Worm (Caenorhabditis elegans) whole organism, L3 larva: Measurements from ENCODE around the gene rip-1.

Source experiments
- elt-1 ChIP-seq: fragments of 150-350 bp; optimal IDR thresholded peaks from 2 replicates; lab custom pipeline; 2014; ENCODE audit warnings: missing biosample characterization, missing genetic modification characterization
- lin-39 ChIP-seq: fragments of 150-350 bp; optimal IDR thresholded peaks from 2 replicates; lab custom pipeline; 2018; ENCODE audit warnings: missing biosample characterization, missing genetic modification reagents, missing genetic modification characterization
- nhr-23 ChIP-seq: fragments of 150-350 bp; optimal IDR thresholded peaks from 2 replicates; lab custom pipeline; 2014; ENCODE audit warnings: missing biosample characterization, missing genetic modification reagents, missing genetic modification characterization
- unc-62 ChIP-seq: fragments of 150-350 bp; sonication (generic microtip); optimal IDR thresholded peaks from 4 replicates; lab custom pipeline; 2014; ENCODE audit warnings: missing biosample characterization, missing genetic modification reagents, missing genetic modification characterization
- ztf-11 ChIP-seq: fragments of 150-350 bp; optimal IDR thresholded peaks from 2 replicates; lab custom pipeline; 2014; ENCODE audit warnings: missing biosample characterization, missing genetic modification characterization

DNA sequence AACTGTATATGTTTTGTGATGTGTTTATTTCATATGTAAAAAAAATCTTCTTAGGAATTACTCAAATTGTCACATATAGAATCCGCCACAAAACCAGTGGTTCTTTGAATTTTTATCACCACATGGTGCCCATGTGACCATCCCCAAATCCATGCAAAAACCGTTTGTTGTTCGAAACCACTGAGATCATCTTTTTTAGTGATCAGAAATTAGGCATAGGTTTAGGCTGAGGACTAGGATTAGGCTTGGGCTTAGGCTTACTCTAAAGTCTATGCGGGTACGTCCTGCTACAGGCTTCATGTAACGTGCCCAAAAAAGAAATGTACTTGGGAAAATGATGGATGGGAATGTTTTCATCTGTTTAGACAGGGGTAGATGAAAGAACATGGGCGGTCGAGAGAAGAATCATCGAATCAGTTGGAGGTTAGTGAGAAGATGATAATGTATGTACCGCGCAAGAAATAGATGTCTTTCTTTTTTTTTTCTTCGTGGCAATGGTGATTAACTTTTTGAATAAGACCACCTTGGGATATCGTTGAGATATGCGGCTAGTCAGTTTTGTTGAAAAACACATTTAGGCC lies 22.2 kb downstream of the rip-1 start:
- no peak for TF ChIP-seq ztf-11 (tag; lab: Kevin White, UChicago)
- TF ChIP-seq unc-62, result no peak
- no peak for TF ChIP-seq lin-39 (tag; lab: Kevin White, UChicago)
- no peak for TF ChIP-seq elt-1 (tag; lab: Kevin White, UChicago)
- TF ChIP-seq nhr-23 (tag; lab: Kevin White, UChicago), result no peak
